Fruit fly (Drosophila melanogaster) Kc167 (cell line): ENCODE data around the gene RpL37A.

Experiments used
- Myc ChIP-seq: fragments of >200 bp; optimal IDR thresholded peaks from 2 replicates; lab custom pipeline; 2017; ENCODE audit warnings: missing external identifiers
- Sin3A ChIP-seq: fragments of >200 bp; optimal IDR thresholded peaks from 2 replicates; lab custom pipeline; 2018; ENCODE audit warnings: missing external identifiers
- h ChIP-seq: fragments of >200 bp; optimal IDR thresholded peaks from 3 replicates; lab custom pipeline; 2018; ENCODE audit warnings: missing external identifiers
- insv ChIP-seq: fragments of >200 bp; optimal IDR thresholded peaks from 3 replicates; lab custom pipeline; 2018; ENCODE audit warnings: missing external identifiers
- psq ChIP-seq: fragments of >200 bp; optimal IDR thresholded peaks from 2 replicates; lab custom pipeline; 2017; ENCODE audit warnings: missing external identifiers
- ttk ChIP-seq: sonication (Bioruptor generic); optimal IDR thresholded peaks from 2 replicates; lab custom pipeline; 2017; ENCODE audit warnings: missing external identifiers

The RpL37A gene

DNA sequence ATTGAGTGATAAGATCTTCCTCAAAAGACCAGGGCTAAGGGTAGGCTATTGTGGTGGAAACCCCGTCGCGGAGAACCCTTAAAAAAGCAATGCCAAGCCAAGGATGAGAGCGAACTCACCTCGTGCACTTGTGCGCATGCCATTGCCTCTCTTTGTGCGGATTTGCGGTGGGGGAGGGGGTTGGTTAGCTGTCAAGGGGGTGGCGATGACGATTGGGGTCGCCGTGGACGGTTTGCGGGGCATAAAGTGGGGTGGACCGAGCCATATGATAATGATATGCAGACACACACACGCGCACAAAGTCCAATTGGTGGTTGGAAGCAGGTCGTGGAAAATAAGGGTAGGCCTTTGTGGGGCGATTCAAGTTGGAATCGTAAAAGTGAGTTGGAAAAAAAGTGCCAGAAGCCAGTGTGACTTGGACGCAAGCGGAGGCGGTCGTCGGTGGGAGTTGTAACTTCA, 33.3 kb upstream of the RpL37A start, which contains the start of the genes CG14042 and SP555:
Gene CG14042 (plus strand): TSS at position 308 of the 459 bp plus-strand sequence.
Gene SP555 (plus strand): TSS at position 308 of the 459 bp plus-strand sequence.
- no peak for TF ChIP-seq h

- TF ChIP-seq Sin3A (no peak), h (no peak), Myc (lab: Kevin White, UChicago) (no peak), ttk (lab: Kevin White, UChicago) (no peak), insv (lab: Kevin White, UChicago) (no peak), psq (lab: Kevin White, UChicago) (no peak)
Measured at dm6 chr2L:5042076-5042475, 28.7 kb upstream of the RpL37A start.

DNA sequence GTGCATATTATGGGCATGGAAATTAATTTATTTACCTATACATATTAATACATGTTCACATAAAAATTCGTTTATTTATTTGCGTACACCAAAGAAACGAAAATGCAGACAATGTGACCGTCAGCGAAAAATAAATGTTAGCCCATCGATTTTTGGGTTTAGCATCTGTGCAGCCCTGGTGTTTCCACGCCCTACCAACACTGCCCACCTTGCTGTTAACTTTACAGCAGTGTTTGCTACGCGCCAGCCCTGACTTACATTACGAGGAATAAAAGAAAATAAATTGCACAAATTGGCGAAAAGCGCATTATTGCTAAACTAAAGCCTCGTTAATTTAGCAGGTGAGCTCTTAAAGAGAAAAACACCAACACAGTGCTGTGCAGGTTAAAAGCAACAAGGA, 27.7 kb upstream of the RpL37A start, which contains the start of the genes CG33995, CG44000 and CG44001:
Gene CG33995 (plus strand): TSS at position 228 of the 400 bp plus-strand sequence.
Gene CG44000 (plus strand): TSS at position 228 of the 400 bp plus-strand sequence.
Gene CG44001 (plus strand): TSS at position 228 of the 400 bp plus-strand sequence.
- no peak for TF ChIP-seq ttk (lab: Kevin White, UChicago)
- TF ChIP-seq psq (lab: Kevin White, UChicago) = no peak
- TF ChIP-seq Myc (lab: Kevin White, UChicago) = no peak
- TF ChIP-seq insv (lab: Kevin White, UChicago) = no peak
- no peak for TF ChIP-seq Sin3A

dm6 chr2L:5043495-5044146, 27.1 kb upstream of the RpL37A start:
- TF ChIP-seq Sin3A (no peak), ttk (lab: Kevin White, UChicago) (no peak), insv (lab: Kevin White, UChicago) (no peak), Myc (lab: Kevin White, UChicago) (no peak), psq (lab: Kevin White, UChicago) (no peak), h (no peak)

dm6 chr2L:5044361-5044891, 26.3 kb upstream of the RpL37A start, which contains the start of gene CG31650:
Gene CG31650 (minus strand): TSS chr2L:5044712.
- TF ChIP-seq ttk (lab: Kevin White, UChicago) (no peak), psq (lab: Kevin White, UChicago) (no peak), Myc (lab: Kevin White, UChicago) (no peak), Sin3A (no peak), insv (lab: Kevin White, UChicago) (no peak), h (no peak)

- no peak for TF ChIP-seq ttk (lab: Kevin White, UChicago)
- TF ChIP-seq Myc (lab: Kevin White, UChicago) = no peak
- no peak for TF ChIP-seq Sin3A
- no peak for TF ChIP-seq h
- no peak for TF ChIP-seq psq (lab: Kevin White, UChicago)
- TF ChIP-seq insv (lab: Kevin White, UChicago) = no peak
Measured at dm6 chr2L:5044892-5045619, 25.7 kb upstream of the RpL37A start.

- TF ChIP-seq Sin3A (no peak), Myc (lab: Kevin White, UChicago) (no peak), psq (lab: Kevin White, UChicago) (no peak), insv (lab: Kevin White, UChicago) (no peak), ttk (lab: Kevin White, UChicago) (no peak), h (no peak)
Measured at dm6 chr2L:5046261-5046660, 24.5 kb upstream of the RpL37A start.

dm6 chr2L:5049974-5050373, 20.8 kb upstream of the RpL37A start:
- TF ChIP-seq Sin3A (no peak), Myc (lab: Kevin White, UChicago) (no peak)

DNA sequence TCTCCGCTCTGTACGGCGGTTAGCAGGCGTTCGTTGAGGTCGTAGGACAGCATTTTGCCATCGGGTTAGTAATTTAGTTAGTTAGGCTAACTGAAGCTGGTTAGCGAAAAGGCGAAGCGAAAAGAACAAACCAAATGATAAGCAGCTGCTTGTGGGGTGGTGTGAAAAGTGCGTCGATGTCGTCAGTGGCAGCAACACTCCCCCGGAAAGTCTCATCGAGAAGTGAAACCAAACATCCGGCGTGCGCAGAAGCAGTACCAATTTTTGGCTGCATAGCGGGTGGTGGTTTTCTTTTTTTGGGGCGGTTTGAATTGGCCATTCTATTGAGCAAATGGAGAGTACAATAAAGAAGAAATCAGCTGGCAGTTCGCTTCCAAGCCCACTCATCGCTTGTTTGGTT, 19.9 kb upstream of the RpL37A start, which contains the start of gene CG9121:
Gene CG9121 (minus strand): TSS at position 238 of the 400 bp plus-strand sequence.
- no peak for TF ChIP-seq psq (lab: Kevin White, UChicago)
- no peak for TF ChIP-seq ttk (lab: Kevin White, UChicago)
- TF ChIP-seq insv (lab: Kevin White, UChicago) = no peak
- TF ChIP-seq Myc (lab: Kevin White, UChicago) = no peak
- TF ChIP-seq h = no peak
- TF ChIP-seq Sin3A = no peak

DNA sequence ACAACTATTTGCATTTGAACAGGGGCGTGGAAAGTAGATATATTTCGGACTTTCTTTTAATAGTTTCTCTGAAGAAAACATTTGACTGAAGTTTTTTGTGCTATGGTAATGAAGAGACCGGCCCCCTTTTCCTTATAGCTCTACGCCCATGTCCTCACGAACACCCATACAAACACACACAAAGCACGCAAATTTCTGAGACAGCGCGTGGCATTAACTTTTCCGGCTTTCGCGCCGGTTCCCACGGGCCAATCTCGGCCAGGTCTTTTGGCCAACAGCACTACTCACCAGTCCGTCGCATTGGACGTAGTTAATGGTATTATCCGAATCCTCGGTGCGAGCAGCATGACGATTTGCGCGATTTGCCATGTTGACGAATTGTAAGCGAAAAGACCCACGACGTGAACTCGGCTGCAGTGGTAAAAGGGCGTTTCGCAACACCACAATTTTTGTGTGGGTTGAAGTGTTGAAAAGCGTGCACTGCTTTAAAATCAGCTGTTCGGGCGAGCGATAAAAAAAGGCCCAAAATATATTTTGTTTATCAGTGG, 18.3 kb upstream of the RpL37A start, which contains the start of gene senju:
Gene senju (plus strand): TSS at position 477 of the 548 bp plus-strand sequence.
- no peak for TF ChIP-seq Sin3A
- no peak for TF ChIP-seq Myc (lab: Kevin White, UChicago)
- TF ChIP-seq ttk (lab: Kevin White, UChicago) = no peak
- no peak for TF ChIP-seq psq (lab: Kevin White, UChicago)
- no peak for TF ChIP-seq h
- TF ChIP-seq insv (lab: Kevin White, UChicago) = no peak

- no peak for TF ChIP-seq Sin3A
- no peak for TF ChIP-seq insv (lab: Kevin White, UChicago)
- TF ChIP-seq Myc (lab: Kevin White, UChicago) = no peak
- no peak for TF ChIP-seq ttk (lab: Kevin White, UChicago)
- TF ChIP-seq psq (lab: Kevin White, UChicago) = no peak
- TF ChIP-seq h = no peak
Measured at dm6 chr2L:5052994-5053393, 17.8 kb upstream of the RpL37A start, which contains the start of gene eIF3h. Gene eIF3h (minus strand): TSS chr2L:5053094.
